Worm (Caenorhabditis elegans): ENCODE results near the gene F08G2.8.

DNA sequence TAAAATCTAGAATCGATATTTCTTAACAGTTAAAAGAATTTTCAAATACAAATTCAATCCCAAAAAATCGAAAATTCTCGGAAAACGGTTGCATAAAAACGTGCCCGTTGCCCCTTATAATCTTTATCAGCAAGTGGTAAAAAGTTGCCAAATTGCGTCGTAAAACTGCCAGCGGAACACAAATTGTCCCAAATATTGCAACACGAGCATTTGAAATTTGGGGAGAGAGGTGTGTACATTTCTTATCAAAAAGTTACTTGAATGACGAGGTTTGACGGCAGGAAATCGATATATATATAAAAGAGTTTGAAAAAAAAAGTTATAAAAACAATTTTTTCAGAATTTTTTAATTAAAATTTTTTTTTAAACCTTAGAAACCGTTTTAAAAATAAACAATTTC, 6.1 kb upstream of the F08G2.8 start:
- TF ChIP-seq dpl-1 (GFP tag; optimal IDR thresholded peaks at IDR 0.05) (no peak), ama-1 (optimal IDR thresholded peaks at IDR 0.05) (no peak), ama-1 (GFP tag; optimal IDR thresholded peaks at IDR 0.05) (no peak), attf-6 (GFP tag; IDR thresholded peaks at IDR 0.05) (no peak), T26A5.8 (tag; optimal IDR thresholded peaks at IDR 0.05) (no peak), snpc-4 (GFP tag; optimal IDR thresholded peaks at IDR 0.05) (no peak), snpc-4 (tag; optimal IDR thresholded peaks at IDR 0.05) (peak in 1 of 4 experiments; percentile 51), madf-8 (GFP tag; conservative IDR thresholded peaks at IDR 0.05) (no peak), pha-4 (tag; optimal IDR thresholded peaks at IDR 0.05) (no peak), aptf-3 (GFP tag; IDR thresholded peaks at IDR 0.05) (no peak), rcor-1 (GFP tag; IDR thresholded peaks at IDR 0.05) (no peak), Y53G8AR.9 (GFP tag; conservative IDR thresholded peaks at IDR 0.05) (no peak)
